Fruit fly (Drosophila melanogaster): Measurements from ENCODE around the gene CG46412.
A peak's percentile ranks its signal among the peaks of the same experiment; 100 is the strongest.

CG46412 gene

dm6 chr3L:11551949-11552348 is 11.9 kb downstream of the CG46412 start:
- TF ChIP-seq CG11617 (GFP tag; optimal IDR thresholded peaks at IDR 0.05) (no peak), CG33017 (tag; optimal IDR thresholded peaks at IDR 0.05) (peak; percentile 11), cnc (optimal IDR thresholded peaks at IDR 0.05) (no peak), CG7101 (tag; optimal IDR thresholded peaks at IDR 0.05) (no peak), toe (GFP tag; optimal IDR thresholded peaks at IDR 0.05) (no peak), kay (GFP tag; ENCODE audit: borderline replicate concordance) (no peak), tj (GFP tag; optimal IDR thresholded peaks at IDR 0.05) (peak; percentile 1), Mnt (GFP tag; optimal IDR thresholded peaks at IDR 0.05) (no peak), CG14711 (tag; optimal IDR thresholded peaks at IDR 0.05) (peak; percentile 19), cic (GFP tag; optimal IDR thresholded peaks at IDR 0.05) (no peak), Hr96 (GFP tag; optimal IDR thresholded peaks at IDR 0.05) (no peak), CG7045 (GFP tag; optimal IDR thresholded peaks at IDR 0.05) (no peak), pad (GFP tag; optimal IDR thresholded peaks at IDR 0.05) (no peak), CG12768 (GFP tag; optimal IDR thresholded peaks at IDR 0.05) (no peak), ovo (GFP tag; optimal IDR thresholded peaks at IDR 0.05) (no peak), Clk (GFP tag; optimal IDR thresholded peaks at IDR 0.05) (no peak), Crg-1 (GFP tag; optimal IDR thresholded peaks at IDR 0.05) (no peak)

- no peak for TF ChIP-seq CG33017 (tag; optimal IDR thresholded peaks at IDR 0.05)
- peak; percentile 89 for TF ChIP-seq tj (GFP tag; optimal IDR thresholded peaks at IDR 0.05)
These were observed 13.4 kb downstream of the CG46412 start for dm6 chr3L:11550359-11551056.

DNA sequence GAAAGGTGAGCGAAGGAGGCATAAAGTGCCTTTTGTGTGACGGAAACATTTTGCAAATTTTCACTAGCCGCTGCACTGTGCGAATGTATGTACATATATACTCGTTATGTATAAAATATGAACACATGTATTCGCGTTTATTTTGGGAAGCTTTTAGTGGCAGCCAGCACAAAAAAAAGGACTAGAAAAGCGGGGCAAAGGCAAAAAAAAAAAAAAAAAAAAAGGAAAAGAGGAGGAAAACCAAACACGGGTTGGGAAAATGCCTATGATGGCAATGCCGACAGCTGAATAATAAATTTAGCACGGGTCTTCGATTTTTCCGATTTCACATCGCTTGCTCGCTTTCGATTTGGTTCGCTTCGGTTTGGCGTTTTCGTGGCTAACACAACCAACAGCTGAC is 14.4 kb downstream of the CG46412 start:
- TF ChIP-seq kay (GFP tag; ENCODE audit: borderline replicate concordance): no peak
- TF ChIP-seq CG7045 (GFP tag; optimal IDR thresholded peaks at IDR 0.05): no peak
- TF ChIP-seq tj (GFP tag; optimal IDR thresholded peaks at IDR 0.05): peak; percentile 59

dm6 chr3L:11548009-11548408 is 15.9 kb downstream of the CG46412 start:
- TF ChIP-seq tj (GFP tag; optimal IDR thresholded peaks at IDR 0.05): peak; percentile 82
- no peak for TF ChIP-seq toe (GFP tag; optimal IDR thresholded peaks at IDR 0.05)

- TF ChIP-seq CG11617 (GFP tag; optimal IDR thresholded peaks at IDR 0.05) (no peak), tj (GFP tag; optimal IDR thresholded peaks at IDR 0.05) (peak; percentile 97)
These were observed 16.4 kb downstream of the CG46412 start for dm6 chr3L:11547302-11547994.

DNA sequence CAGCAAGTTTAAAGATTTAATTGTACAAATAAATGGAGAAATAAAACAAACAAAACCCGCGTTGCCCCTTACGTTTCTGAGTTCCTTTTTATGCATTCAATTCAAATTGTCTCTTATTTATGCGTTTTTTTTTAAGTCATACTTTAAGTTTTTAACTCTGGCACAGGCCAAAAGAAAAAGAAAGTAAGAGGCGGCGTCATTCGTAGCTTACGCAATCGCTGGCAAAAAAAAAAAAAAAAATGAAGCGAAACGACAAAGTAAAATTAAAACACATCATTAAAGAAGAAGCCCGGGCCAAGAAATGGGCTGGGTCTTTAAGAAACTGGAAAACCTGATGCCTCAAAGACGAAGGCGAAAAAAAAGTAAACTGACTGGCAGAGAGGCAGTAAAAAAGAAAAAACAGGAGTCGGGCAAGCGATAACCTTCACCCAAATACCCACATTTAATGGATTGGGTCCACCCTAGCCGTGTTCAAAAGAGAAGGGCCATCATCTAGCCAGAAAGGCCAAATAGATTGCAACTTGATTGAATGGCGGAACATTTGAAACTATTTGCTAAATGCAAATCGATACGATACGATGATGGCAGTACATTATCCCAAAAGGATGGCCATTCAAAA is 20.1 kb downstream of the CG46412 start:
- TF ChIP-seq kay (GFP tag; ENCODE audit: borderline replicate concordance) (peak; percentile 72), Crg-1 (GFP tag; optimal IDR thresholded peaks at IDR 0.05) (no peak)

dm6 chr3L:11542948-11543347 is 20.9 kb downstream of the CG46412 start:
- TF ChIP-seq CG33017 (tag; optimal IDR thresholded peaks at IDR 0.05) (no peak), cnc (optimal IDR thresholded peaks at IDR 0.05) (no peak), bab1 (GFP tag; optimal IDR thresholded peaks at IDR 0.05) (no peak), CG14711 (tag; optimal IDR thresholded peaks at IDR 0.05) (no peak), ovo (GFP tag; optimal IDR thresholded peaks at IDR 0.05) (no peak), pad (GFP tag; optimal IDR thresholded peaks at IDR 0.05) (no peak), Hr96 (GFP tag; optimal IDR thresholded peaks at IDR 0.05) (no peak)

- TF ChIP-seq ovo (GFP tag; optimal IDR thresholded peaks at IDR 0.05) (no peak), tj (GFP tag; optimal IDR thresholded peaks at IDR 0.05) (peak; percentile 1)
These were observed 21.4 kb downstream of the CG46412 start for dm6 chr3L:11542437-11542836.

dm6 chr3L:11540330-11540702 is 23.6 kb downstream of the CG46412 start:
- no peak for TF ChIP-seq tj (GFP tag; optimal IDR thresholded peaks at IDR 0.05)
- TF ChIP-seq cic (GFP tag; optimal IDR thresholded peaks at IDR 0.05): peak; percentile 6
- TF ChIP-seq Crg-1 (GFP tag; optimal IDR thresholded peaks at IDR 0.05): peak; percentile 42
- peak; percentile 26 for TF ChIP-seq CG7101 (tag; optimal IDR thresholded peaks at IDR 0.05)
- no peak for TF ChIP-seq Mnt (GFP tag; optimal IDR thresholded peaks at IDR 0.05)
- no peak for TF ChIP-seq CG11617 (GFP tag; optimal IDR thresholded peaks at IDR 0.05)
- no peak for TF ChIP-seq CG1620 (GFP tag; optimal IDR thresholded peaks at IDR 0.05)
- no peak for TF ChIP-seq CG33017 (tag; optimal IDR thresholded peaks at IDR 0.05)
